Fruit fly (Drosophila melanogaster) whole organism, embryonic: Measurements from ENCODE around the gene Nup98-96.

Experiments used
- Asciz ChIP-seq: fragments of 200-800 bp; sonication (Bioruptor generic); optimal IDR thresholded peaks from 2 replicates; lab custom pipeline; 2017; ENCODE audit warnings: missing biosample characterization, mild to moderate bottlenecking, missing genetic modification characterization, missing genetic modification reagents
- B-H1 ChIP-seq: fragments of 200-800 bp; sonication (Bioruptor generic); IDR thresholded peaks from 3 replicates; pipeline ENCODE4 v1.3.6; 2022; ENCODE audit warnings: missing biosample characterization, missing genetic modification characterization
- Bdp1 ChIP-seq: fragments of 200-800 bp; sonication (Bioruptor generic); optimal IDR thresholded peaks from 3 replicates; lab custom pipeline; 2016; ENCODE audit warnings: missing biosample characterization, missing genetic modification characterization
- Blimp-1 ChIP-seq: fragments of 200-800 bp; sonication (Bioruptor generic); optimal IDR thresholded peaks from 3 replicates; lab custom pipeline; 2018; ENCODE audit warnings: missing biosample characterization, missing genetic modification characterization, mild to moderate bottlenecking, moderate library complexity, missing genetic modification reagents
- C15 ChIP-seq: fragments of 200-800 bp; sonication (Bioruptor generic); IDR thresholded peaks from 3 replicates; pipeline ENCODE4 v1.3.6; 2022; ENCODE audit warnings: missing biosample characterization, missing genetic modification characterization
- CG10274 ChIP-seq: fragments of 200-800 bp; sonication (Bioruptor generic); optimal IDR thresholded peaks from 3 replicates; lab custom pipeline; 2017; ENCODE audit warnings: missing biosample characterization, mild to moderate bottlenecking, missing genetic modification characterization
- CG1233 ChIP-seq: fragments of 200-800 bp; sonication (Bioruptor generic); optimal IDR thresholded peaks from 4 replicates; lab custom pipeline; 2018; ENCODE audit warnings: missing biosample characterization, mild to moderate bottlenecking, missing genetic modification characterization
- CG17829 ChIP-seq: fragments of 200-800 bp; optimal IDR thresholded peaks from 2 replicates; lab custom pipeline; 2019; ENCODE audit warnings: missing biosample characterization, mild to moderate bottlenecking, missing genetic modification characterization, moderate library complexity
- CG2120 ChIP-seq: fragments of 200-800 bp; sonication (Bioruptor generic); optimal IDR thresholded peaks from 3 replicates; lab custom pipeline; 2016; ENCODE audit warnings: missing biosample characterization, missing genetic modification characterization
- CG2129 ChIP-seq: fragments of 200-800 bp; sonication (Bioruptor generic); IDR thresholded peaks from 2 replicates; pipeline ENCODE4 v1.3.6; 2022; ENCODE audit warnings: missing biosample characterization, missing genetic modification characterization; ENCODE audit not compliant: partially characterized antibody
- CG2199 ChIP-seq: fragments of 200-800 bp; sonication (Bioruptor generic); IDR thresholded peaks from 3 replicates; pipeline ENCODE4 v1.3.6; 2022; ENCODE audit warnings: missing biosample characterization, missing genetic modification characterization
- CG2678 ChIP-seq: fragments of 200-800 bp; sonication (Bioruptor generic); optimal IDR thresholded peaks from 3 replicates; lab custom pipeline; 2019; ENCODE audit warnings: missing biosample characterization, mild to moderate bottlenecking, missing genetic modification characterization, moderate library complexity
- CG30020 ChIP-seq: fragments of 200-800 bp; optimal IDR thresholded peaks from 2 replicates; lab custom pipeline; 2019; ENCODE audit warnings: missing biosample characterization, mild to moderate bottlenecking, missing genetic modification characterization, moderate library complexity
- CG30431 ChIP-seq: fragments of 200-800 bp; sonication (Bioruptor generic); optimal IDR thresholded peaks from 2 replicates; lab custom pipeline; 2017; ENCODE audit warnings: missing biosample characterization, missing genetic modification characterization
- CG31224 ChIP-seq: fragments of 200-800 bp; sonication (Bioruptor generic); IDR thresholded peaks from 2 replicates; pipeline ENCODE4 v1.3.6; 2022; ENCODE audit warnings: missing biosample characterization, missing genetic modification characterization
- CG3163 ChIP-seq: fragments of 200-800 bp; sonication (Bioruptor generic); optimal IDR thresholded peaks from 3 replicates; lab custom pipeline; 2016; ENCODE audit warnings: missing biosample characterization, missing genetic modification characterization
- CG32532 ChIP-seq: fragments of 200-800 bp; sonication (Bioruptor generic); IDR thresholded peaks from 2 replicates; pipeline ENCODE4 v1.3.6; 2022; ENCODE audit warnings: missing biosample characterization, missing genetic modification characterization
- CG43689 ChIP-seq: fragments of 200-800 bp; sonication (Bioruptor generic); IDR thresholded peaks from 2 replicates; pipeline ENCODE4 v1.3.6; 2022; ENCODE audit warnings: missing biosample characterization, missing genetic modification characterization
- CG7271 ChIP-seq: fragments of 200-800 bp; sonication (Bioruptor generic); optimal IDR thresholded peaks from 2 replicates; lab custom pipeline; 2018; ENCODE audit warnings: missing biosample characterization, mild to moderate bottlenecking, missing genetic modification characterization, moderate library complexity
- CG8281 ChIP-seq: fragments of 200-800 bp; sonication (Bioruptor generic); optimal IDR thresholded peaks from 2 replicates; lab custom pipeline; 2018; ENCODE audit warnings: missing biosample characterization, mild to moderate bottlenecking, missing genetic modification characterization, moderate library complexity
- CoRest ChIP-seq: fragments of 200-800 bp; sonication (Bioruptor generic); optimal IDR thresholded peaks from 3 replicates; lab custom pipeline; 2018; ENCODE audit warnings: missing biosample characterization, mild to moderate bottlenecking, missing genetic modification characterization, moderate library complexity
- D ChIP-seq, 2 experiments: fragments of 200-800 bp in 1 of 2; fragments of >200 bp in 1 of 2; sonication (Bioruptor generic) in 1 of 2; optimal IDR thresholded peaks; 2 replicates in 1 of 2; 3 replicates in 1 of 2; lab custom pipeline; 2017; ENCODE audit warnings: mild to moderate bottlenecking in 1 of 2, missing biosample characterization in 1 of 2, missing genetic modification characterization in 1 of 2, missing genetic modification reagents in 1 of 2
- D19A ChIP-seq: fragments of 200-800 bp; optimal IDR thresholded peaks from 3 replicates; lab custom pipeline; 2019; ENCODE audit warnings: missing biosample characterization, mild to moderate bottlenecking, missing genetic modification characterization, moderate library complexity
- Doc2 ChIP-seq: fragments of 200-800 bp; sonication (Bioruptor generic); IDR thresholded peaks from 2 replicates; pipeline ENCODE4 v1.3.6; 2022; ENCODE audit warnings: missing biosample characterization, missing genetic modification characterization
- Elba2 ChIP-seq: fragments of 200-800 bp; sonication (Bioruptor generic); optimal IDR thresholded peaks from 3 replicates; lab custom pipeline; 2016; ENCODE audit warnings: missing biosample characterization, missing genetic modification characterization
- Lhr ChIP-seq: fragments of 200-800 bp; sonication (Bioruptor generic); optimal IDR thresholded peaks from 3 replicates; lab custom pipeline; 2017; ENCODE audit warnings: mild to moderate bottlenecking, missing biosample characterization, missing genetic modification reagents, missing genetic modification characterization
- MBD-R2 ChIP-seq: fragments of 200-800 bp; sonication (Bioruptor generic); IDR thresholded peaks from 2 replicates; pipeline ENCODE4 v1.3.6; 2022; ENCODE audit warnings: missing biosample characterization, missing genetic modification characterization
- Optix ChIP-seq: fragments of 200-800 bp; sonication (Bioruptor generic); IDR thresholded peaks from 3 replicates; pipeline ENCODE4 v1.3.6; 2022; ENCODE audit warnings: missing biosample characterization, missing genetic modification characterization
- Sox102F ChIP-seq: fragments of 200-800 bp; sonication (Bioruptor generic); optimal IDR thresholded peaks from 2 replicates; lab custom pipeline; 2018; ENCODE audit warnings: missing biosample characterization, mild to moderate bottlenecking, missing genetic modification characterization, moderate library complexity
- Ssrp ChIP-seq: fragments of 200-800 bp; sonication (Bioruptor generic); optimal IDR thresholded peaks from 2 replicates; lab custom pipeline; 2018; ENCODE audit warnings: missing biosample characterization, mild to moderate bottlenecking, missing genetic modification characterization, moderate library complexity
- Stat92E ChIP-seq, 3 experiments: fragments of >200 bp in 2 of 3; fragments of 200-800 bp in 1 of 3; sonication (Bioruptor generic) in 1 of 3; optimal IDR thresholded peaks; 2 replicates each; lab custom pipeline; 2017 to 2019; ENCODE audit warnings: missing biosample characterization in 3 of 3, missing genetic modification characterization in 3 of 3, mild to moderate bottlenecking in 1 of 3, moderate library complexity in 1 of 3
- Vsx1 ChIP-seq: fragments of 200-800 bp; sonication (Bioruptor generic); optimal IDR thresholded peaks from 2 replicates; lab custom pipeline; 2017; ENCODE audit warnings: missing biosample characterization, mild to moderate bottlenecking, missing genetic modification characterization, missing genetic modification reagents
- Xbp1 ChIP-seq: fragments of 200-800 bp; sonication (Bioruptor generic); optimal IDR thresholded peaks from 3 replicates; lab custom pipeline; 2016; ENCODE audit warnings: missing biosample characterization, mild to moderate bottlenecking, missing genetic modification characterization
- amos ChIP-seq: fragments of 200-800 bp; sonication (Bioruptor generic); IDR thresholded peaks from 2 replicates; pipeline ENCODE4 v1.3.6; 2022; ENCODE audit warnings: missing biosample characterization, missing genetic modification characterization; ENCODE audit not compliant: partially characterized antibody
- cad ChIP-seq: fragments of >200 bp; optimal IDR thresholded peaks from 2 replicates; lab custom pipeline; 2017; ENCODE audit warnings: missing biosample characterization, missing genetic modification characterization
- ci ChIP-seq: fragments of 200-800 bp; sonication (Bioruptor generic); IDR thresholded peaks from 3 replicates; pipeline ENCODE4 v1.3.6; 2022; ENCODE audit warnings: missing biosample characterization, missing genetic modification characterization
- dati ChIP-seq: fragments of 200-800 bp; sonication (Bioruptor generic); IDR thresholded peaks from 2 replicates; pipeline ENCODE4 v1.3.6; 2022; ENCODE audit warnings: missing biosample characterization, missing genetic modification characterization
- emc ChIP-seq: fragments of 200-800 bp; sonication (Bioruptor generic); optimal IDR thresholded peaks from 2 replicates; lab custom pipeline; 2016; ENCODE audit warnings: missing biosample characterization, missing genetic modification characterization
- exex ChIP-seq: fragments of 200-800 bp; sonication (Bioruptor generic); optimal IDR thresholded peaks from 4 replicates; lab custom pipeline; 2018; ENCODE audit warnings: missing biosample characterization, mild to moderate bottlenecking, missing genetic modification characterization, moderate library complexity
- eyg ChIP-seq: fragments of 200-800 bp; sonication (Bioruptor generic); optimal IDR thresholded peaks from 3 replicates; lab custom pipeline; 2016; ENCODE audit warnings: missing biosample characterization, missing genetic modification characterization
- jing ChIP-seq: fragments of 200-800 bp; sonication (Bioruptor generic); optimal IDR thresholded peaks from 2 replicates; lab custom pipeline; 2018; ENCODE audit warnings: missing biosample characterization, mild to moderate bottlenecking, missing genetic modification characterization
- knrl ChIP-seq: fragments of 200-800 bp; sonication (Bioruptor generic); IDR thresholded peaks from 3 replicates; pipeline ENCODE4 v1.3.6; 2022; ENCODE audit warnings: missing biosample characterization, missing genetic modification characterization; ENCODE audit not compliant: partially characterized antibody
- mld ChIP-seq: fragments of 200-800 bp; sonication (Bioruptor generic); IDR thresholded peaks from 3 replicates; pipeline ENCODE4 v1.3.6; 2022; ENCODE audit warnings: missing biosample characterization, missing genetic modification characterization; ENCODE audit not compliant: partially characterized antibody
- odd ChIP-seq: fragments of 200-800 bp; sonication (Bioruptor generic); optimal IDR thresholded peaks from 2 replicates; lab custom pipeline; 2017; ENCODE audit warnings: missing biosample characterization, mild to moderate bottlenecking, missing genetic modification characterization
- pfk ChIP-seq: fragments of 200-800 bp; sonication (Bioruptor generic); optimal IDR thresholded peaks from 2 replicates; lab custom pipeline; 2018; ENCODE audit warnings: missing biosample characterization, mild to moderate bottlenecking, missing genetic modification characterization, moderate library complexity
- sd ChIP-seq: fragments of 200-800 bp; sonication (Bioruptor generic); optimal IDR thresholded peaks from 3 replicates; lab custom pipeline; 2018; ENCODE audit warnings: missing biosample characterization, mild to moderate bottlenecking, missing genetic modification characterization, moderate library complexity
- sima ChIP-seq: fragments of 200-800 bp; sonication (Bioruptor generic); optimal IDR thresholded peaks from 2 replicates; lab custom pipeline; 2016; ENCODE audit warnings: missing biosample characterization, missing genetic modification characterization
- sna ChIP-seq: fragments of 200-800 bp; sonication (Bioruptor generic); IDR thresholded peaks from 2 replicates; pipeline ENCODE4 v1.3.6; 2022; ENCODE audit warnings: missing biosample characterization, missing genetic modification characterization; ENCODE audit not compliant: partially characterized antibody
- unc-4 ChIP-seq: fragments of 200-800 bp; sonication (Bioruptor generic); IDR thresholded peaks from 2 replicates; pipeline ENCODE4 v1.3.6; 2022; ENCODE audit warnings: missing biosample characterization, missing genetic modification characterization; ENCODE audit not compliant: partially characterized antibody

Nup98-96 gene

dm6 chr3R:23732990-23733512 is 48.4 kb downstream of the Nup98-96 start, which contains the start of the genes Hmgcr and Rpn9 (continued):
- TF ChIP-seq MBD-R2 (peak; percentile 73), CG7271 (tag; lab: Kevin White, UChicago) (no peak), Asciz (GFP tag; lab: Kevin White, UChicago) (no peak), odd (no peak), Lhr (GFP tag; lab: Kevin White, UChicago) (peak; percentile 79), CG1233 (no peak), CG10274 (GFP tag; lab: Kevin White, UChicago) (no peak), Vsx1 (peak; percentile 68), eyg (GFP tag; lab: Kevin White, UChicago) (no peak), sd (tag; lab: Kevin White, UChicago) (no peak), CG8281 (tag; lab: Kevin White, UChicago) (no peak), pfk (GFP tag; lab: Kevin White, UChicago) (peak; percentile 8), CG2678 (no peak), mld (GFP tag; lab: Robert Waterston, UW) (0 out of 3 replicates have a peak, but pooled peaks have one; percentile 64), CG32532 (GFP tag; lab: Robert Waterston, UW) (no peak), CoRest (tag; lab: Kevin White, UChicago) (peak; percentile 55), Doc2 (no peak), Blimp-1 (GFP tag; lab: Kevin White, UChicago) (peak; percentile 11), Xbp1 (GFP tag; lab: Kevin White, UChicago) (peak; percentile 12), ci (GFP tag; lab: Robert Waterston, UW) (peak; percentile 65; the same call in 2 of the 3 replicates), cad (GFP tag; lab: Kevin White, UChicago) (no peak), jing (no peak), CG17829 (tag; lab: Kevin White, UChicago) (peak; percentile 43), CG30431 (GFP tag; lab: Kevin White, UChicago) (no peak), amos (0 out of 2 replicates have a peak, but pooled peaks have one; percentile 16), CG30020 (tag; lab: Kevin White, UChicago) (peak; percentile 20), Bdp1 (GFP tag; lab: Kevin White, UChicago) (peak; percentile 20), dati (GFP tag; lab: Robert Waterston, UW) (no peak), B-H1 (no peak), sima (GFP tag; lab: Kevin White, UChicago) (no peak), unc-4 (GFP tag; lab: Robert Waterston, UW) (0 out of 2 replicates have a peak, but pooled peaks have one; percentile 44), sna (GFP tag; lab: Robert Waterston, UW) (no peak), CG2129 (GFP tag; lab: Robert Waterston, UW) (no peak), Elba2 (GFP tag; lab: Kevin White, UChicago) (no peak), Stat92E (GFP tag; optimal IDR thresholded peaks at IDR 0.05; lab: Kevin White, UChicago) (peak in 1 of 3 experiments; percentile 56), knrl (GFP tag; lab: Robert Waterston, UW) (peak; percentile 9; the same call in 1 of the 3 replicates), Optix (no peak), exex (tag; lab: Kevin White, UChicago) (peak; percentile 17), CG2120 (peak; percentile 27), D19A (tag; lab: Kevin White, UChicago) (peak; percentile 14), CG31224 (no peak), D (optimal IDR thresholded peaks at IDR 0.05; lab: Kevin White, UChicago) (no peak), D (GFP tag; optimal IDR thresholded peaks at IDR 0.05; lab: Kevin White, UChicago) (no peak), Ssrp (no peak), emc (no peak), Sox102F (no peak), CG43689 (GFP tag; lab: Robert Waterston, UW) (no peak), C15 (no peak), CG3163 (GFP tag; lab: Kevin White, UChicago) (no peak), CG2199 (no peak)
